Worm (Caenorhabditis elegans) whole organism, L4 larva: ENCODE results near the gene B0563.8.

Experiments
- D1046.2 ChIP-seq: fragments of 200-800 bp; sonication (Bioruptor generic); IDR thresholded peaks from 2 replicates; pipeline ENCODE4 v1.3.6; 2022; ENCODE audit warnings: missing genetic modification characterization, missing compliant biosample characterization
- F10B5.3 ChIP-seq: sonication (generic microtip); optimal IDR thresholded peaks from 2 replicates; lab custom pipeline; 2016; ENCODE audit warnings: mild to moderate bottlenecking, missing genetic modification characterization, missing compliant biosample characterization
- F49E8.2 ChIP-seq: sonication (generic microtip); optimal IDR thresholded peaks from 2 replicates; lab custom pipeline; 2016; ENCODE audit warnings: missing compliant biosample characterization, mild to moderate bottlenecking, missing genetic modification characterization, borderline replicate concordance
- aha-1 ChIP-seq: fragments of 150-350 bp; peaks from one replicate; lab custom pipeline; 2014; ENCODE audit warnings: missing biosample characterization, missing genetic modification characterization
- attf-4 ChIP-seq: sonication (generic microtip); optimal IDR thresholded peaks from 3 replicates; lab custom pipeline; 2017; ENCODE audit warnings: missing biosample characterization, missing genetic modification characterization
- ces-1 ChIP-seq: fragments of 150-350 bp; sonication (generic microtip); optimal IDR thresholded peaks from 4 replicates; lab custom pipeline; 2014; ENCODE audit warnings: missing biosample characterization, missing genetic modification reagents, missing genetic modification characterization
- dmd-6 ChIP-seq: fragments of 200-800 bp; sonication (Bioruptor generic); IDR thresholded peaks from 2 replicates; pipeline ENCODE4 v1.3.6; 2022; ENCODE audit warnings: missing genetic modification reagents, missing genetic modification characterization, missing compliant biosample characterization
- egl-43 ChIP-seq: fragments of 200-800 bp; sonication (Bioruptor generic); IDR thresholded peaks from 2 replicates; pipeline ENCODE4 v1.3.6; 2022; ENCODE audit warnings: missing genetic modification reagents, missing genetic modification characterization, missing compliant biosample characterization
- fkh-10 ChIP-seq: fragments of 150-350 bp; optimal IDR thresholded peaks from 2 replicates; lab custom pipeline; 2014; ENCODE audit warnings: missing biosample characterization, missing genetic modification reagents, missing genetic modification characterization
- mdt-29 ChIP-seq: fragments of 200-800 bp; sonication (Bioruptor generic); IDR thresholded peaks from 2 replicates; pipeline ENCODE4 v1.3.6; 2022; ENCODE audit warnings: missing genetic modification reagents, missing genetic modification characterization, missing compliant biosample characterization
- nhr-102 ChIP-seq: sonication (generic microtip); optimal IDR thresholded peaks from 2 replicates; lab custom pipeline; 2016; ENCODE audit warnings: mild to moderate bottlenecking, missing genetic modification characterization, moderate library complexity, missing compliant biosample characterization
- nhr-111 ChIP-seq: fragments of 200-800 bp; sonication (Bioruptor generic); optimal IDR thresholded peaks from 2 replicates; lab custom pipeline; 2018; ENCODE audit warnings: mild to moderate bottlenecking, missing genetic modification characterization, missing compliant biosample characterization
- nhr-28 ChIP-seq: fragments of 150-350 bp; optimal IDR thresholded peaks from 2 replicates; lab custom pipeline; 2014; ENCODE audit warnings: missing biosample characterization, missing genetic modification characterization
- nhr-6 ChIP-seq: fragments of 150-350 bp; optimal IDR thresholded peaks from 2 replicates; lab custom pipeline; 2014; ENCODE audit warnings: missing biosample characterization, missing genetic modification characterization
- unc-130 ChIP-seq: sonication (generic microtip); optimal IDR thresholded peaks from 2 replicates; lab custom pipeline; 2016; ENCODE audit warnings: missing genetic modification reagents, missing genetic modification characterization, missing compliant biosample characterization
- unc-62 ChIP-seq, 3 experiments: fragments of 150-350 bp in 1 of 3; sonication (generic microtip); optimal IDR thresholded peaks in 2 of 3; peaks in 1 of 3; 1 replicate in 1 of 3; 2 replicates in 2 of 3; lab custom pipeline; 2014 to 2017; ENCODE audit warnings: missing biosample characterization in 3 of 3, missing genetic modification characterization in 3 of 3, missing genetic modification reagents in 3 of 3, missing genotype in 1 of 3

Gene B0563.8

DNA sequence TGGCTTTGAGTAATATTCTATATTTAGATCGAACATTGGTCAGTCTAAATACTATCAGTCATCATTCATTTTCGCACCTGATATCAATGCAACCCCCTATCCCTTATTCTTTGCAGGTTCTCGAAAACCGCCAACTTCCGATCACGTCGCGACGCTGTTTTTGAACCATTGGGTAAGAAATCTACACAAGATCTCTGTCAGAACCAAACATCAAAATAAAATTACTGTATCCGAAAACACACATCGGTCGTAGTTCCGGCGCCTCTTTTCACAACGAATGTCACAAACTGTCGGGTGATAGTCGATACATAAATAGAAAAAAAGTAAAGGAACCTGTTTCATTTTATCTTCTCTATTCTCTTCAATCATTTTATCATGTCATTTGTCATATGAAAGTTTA lies 27.4 kb downstream of the B0563.8 start (continued):
- peak in 1 of 2 experiments; percentile 27 for TF ChIP-seq unc-62 (GFP tag; optimal IDR thresholded peaks at IDR 0.05 in 1 of 2; lab: Kevin White, UChicago)
- no peak for TF ChIP-seq unc-62 (tag; optimal IDR thresholded peaks at IDR 0.05; lab: Kevin White, UChicago)
- TF ChIP-seq unc-130: no peak
- TF ChIP-seq nhr-28 (tag; lab: Kevin White, UChicago): peak; percentile 70
- TF ChIP-seq nhr-102 (tag; lab: Kevin White, UChicago): no peak
- no peak for TF ChIP-seq F10B5.3
- no peak for TF ChIP-seq F49E8.2
- TF ChIP-seq, all 104 proteins: peak for 16

DNA sequence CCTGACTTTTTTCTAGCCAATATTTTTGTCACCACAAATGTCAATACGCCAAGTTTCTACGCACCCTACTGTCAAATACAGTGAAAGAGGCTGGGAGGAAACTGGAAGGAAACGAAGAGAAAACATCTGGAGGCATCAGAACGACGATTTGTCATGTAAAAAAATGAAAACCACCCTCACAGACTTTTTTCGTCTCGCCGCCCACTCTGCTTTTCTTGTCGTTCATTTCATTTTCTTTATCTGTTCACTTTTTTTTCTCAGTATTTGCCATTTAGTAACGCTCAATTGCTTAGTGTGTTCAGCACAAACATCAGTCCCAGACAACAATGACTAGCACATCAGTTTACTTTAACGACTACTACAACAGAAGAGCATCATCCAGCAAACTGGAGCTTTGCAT lies 28.5 kb downstream of the B0563.8 start, which contains the start of gene B0563.5:
Gene B0563.5 (plus strand): TSS at position 301 of the 400 bp plus-strand sequence.
- TF ChIP-seq nhr-6: no peak
- TF ChIP-seq mdt-29 (GFP tag; lab: Robert Waterston, UW): no peak
- TF ChIP-seq aha-1 (tag; lab: Kevin White, UChicago): peak; percentile 5
- TF ChIP-seq fkh-10 (GFP tag; lab: Kevin White, UChicago): no peak
- TF ChIP-seq, all 104 proteins: peak for 1

DNA sequence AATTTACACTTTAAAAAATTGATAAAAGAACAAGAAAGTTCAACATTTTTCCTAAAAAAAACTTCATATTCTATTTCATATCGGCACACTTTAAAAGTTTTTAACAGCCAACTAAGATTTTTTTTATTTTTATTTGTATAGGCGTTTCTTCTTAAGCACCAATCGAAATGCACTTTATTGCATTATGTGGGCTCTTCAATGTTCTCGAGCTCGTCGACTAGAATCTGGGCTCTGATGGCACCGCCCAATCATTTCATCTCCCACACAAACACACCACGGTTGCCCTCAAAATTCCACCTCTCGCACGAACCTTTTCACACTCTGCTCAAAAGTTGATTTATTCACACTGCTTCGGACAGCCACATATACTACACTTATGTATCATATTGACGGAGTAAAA lies 36.9 kb downstream of the B0563.8 start, which contains the start of gene B0563.6:
Gene B0563.6 (plus strand): TSS at position 301 of the 400 bp plus-strand sequence.
- TF ChIP-seq dmd-6 (GFP tag; lab: Robert Waterston, UW) (no peak), nhr-111 (GFP tag; lab: Kevin White, UChicago) (no peak), ces-1 (GFP tag; lab: Kevin White, UChicago) (no peak), attf-4 (tag; lab: Kevin White, UChicago) (no peak), D1046.2 (GFP tag; lab: Robert Waterston, UW) (no peak), egl-43 (no peak)
